Fruit fly (Drosophila melanogaster): Measurements from ENCODE around the gene trol.

Gene trol

dm6 chrX:2589446-2590038 lies 44.3 kb upstream of the trol start (continued):
- peak; percentile 68 for TF ChIP-seq CG10979 (tag; optimal IDR thresholded peaks at IDR 0.05)
- peak; percentile 84 for TF ChIP-seq sim (GFP tag; IDR thresholded peaks at IDR 0.05)
- TF ChIP-seq CG9932 (GFP tag; IDR thresholded peaks at IDR 0.05), result peak; percentile 96
- peak; percentile 94 for TF ChIP-seq cas (GFP tag; IDR thresholded peaks at IDR 0.05)
- TF ChIP-seq pzg (GFP tag; optimal IDR thresholded peaks at IDR 0.05), result peak; percentile 26
- TF ChIP-seq ase (GFP tag; IDR thresholded peaks at IDR 0.05), result peak; percentile 84
- peak; percentile 81 for TF ChIP-seq CG33213 (GFP tag; optimal IDR thresholded peaks at IDR 0.05)
- TF ChIP-seq klu (GFP tag; IDR thresholded peaks at IDR 0.05), result peak; percentile 89
- TF ChIP-seq CG4730 (GFP tag; IDR thresholded peaks at IDR 0.05), result peak; percentile 88
- TF ChIP-seq gem (tag; optimal IDR thresholded peaks at IDR 0.05), result peak; percentile 92
- TF ChIP-seq ewg (GFP tag; optimal IDR thresholded peaks at IDR 0.05), result peak; percentile 82
- peak; percentile 92 for TF ChIP-seq tx (GFP tag; optimal IDR thresholded peaks at IDR 0.05)
- TF ChIP-seq CG18599 (GFP tag; optimal IDR thresholded peaks at IDR 0.05), result peak; percentile 97
- TF ChIP-seq CG8765 (GFP tag; IDR thresholded peaks at IDR 0.05), result peak; percentile 88
- TF ChIP-seq pan (optimal IDR thresholded peaks at IDR 0.05), result no peak
- TF ChIP-seq pan (GFP tag; optimal IDR thresholded peaks at IDR 0.05 in 1 of 2, IDR thresholded peaks at IDR 0.05 in 1 of 2), result peak in 1 of 2 experiments; percentile 94
- TF ChIP-seq bowl (GFP tag; IDR thresholded peaks at IDR 0.05), result peak; percentile 74
- peak; percentile 70; the same call in 2 of the 3 replicates for TF ChIP-seq C15 (GFP tag; IDR thresholded peaks at IDR 0.05)
- peak; percentile 73 for TF ChIP-seq salm (tag; optimal IDR thresholded peaks at IDR 0.05)
- TF ChIP-seq CG8290 (GFP tag; optimal IDR thresholded peaks at IDR 0.05), result peak; percentile 29
- TF ChIP-seq CG8290 (tag; optimal IDR thresholded peaks at IDR 0.05), result peak in 1 of 2 experiments; percentile 99
- peak; percentile 98 for TF ChIP-seq mam (GFP tag; optimal IDR thresholded peaks at IDR 0.05)
- peak; percentile 85 for TF ChIP-seq emc (GFP tag; optimal IDR thresholded peaks at IDR 0.05)
- peak; percentile 62 for TF ChIP-seq nerfin-1 (tag; optimal IDR thresholded peaks at IDR 0.05)
- TF ChIP-seq HLH54F (GFP tag; optimal IDR thresholded peaks at IDR 0.05), result peak; percentile 97
- TF ChIP-seq CG7357 (GFP tag; IDR thresholded peaks at IDR 0.05), result peak; percentile 86
- TF ChIP-seq Hand (GFP tag; optimal IDR thresholded peaks at IDR 0.05), result peak; percentile 88
- peak; percentile 95 for TF ChIP-seq Side (GFP tag; optimal IDR thresholded peaks at IDR 0.05)
- peak; percentile 95 for TF ChIP-seq Atf6 (GFP tag; IDR thresholded peaks at IDR 0.05)
- TF ChIP-seq maf-S (GFP tag; optimal IDR thresholded peaks at IDR 0.05), result peak; percentile 91
- TF ChIP-seq tio (GFP tag; optimal IDR thresholded peaks at IDR 0.05), result peak; percentile 90
- peak; percentile 98 for TF ChIP-seq lilli (GFP tag; optimal IDR thresholded peaks at IDR 0.05)
- TF ChIP-seq CG14965 (GFP tag; optimal IDR thresholded peaks at IDR 0.05; ENCODE audit: borderline replicate concordance), result peak; percentile 65
- TF ChIP-seq Blimp-1 (GFP tag; optimal IDR thresholded peaks at IDR 0.05), result peak; percentile 72
- TF ChIP-seq CG13624 (GFP tag; optimal IDR thresholded peaks at IDR 0.05), result peak; percentile 96
- TF ChIP-seq gfzf (GFP tag; optimal IDR thresholded peaks at IDR 0.05), result no peak
- TF ChIP-seq CG13775 (GFP tag; optimal IDR thresholded peaks at IDR 0.05), result peak; percentile 88
- no peak for TF ChIP-seq hkb (optimal IDR thresholded peaks at IDR 0.05)
- peak; percentile 91 for TF ChIP-seq hkb (GFP tag; IDR thresholded peaks at IDR 0.05)
- peak; percentile 78 for TF ChIP-seq CG6683 (GFP tag; optimal IDR thresholded peaks at IDR 0.05)
- peak; percentile 89 for TF ChIP-seq CG13894 (tag; optimal IDR thresholded peaks at IDR 0.05)
- no peak for TF ChIP-seq Dip2 (GFP tag; IDR thresholded peaks at IDR 0.05)
- TF ChIP-seq Ptx1 (GFP tag; IDR thresholded peaks at IDR 0.05), result peak; percentile 95
- TF ChIP-seq TFAM (GFP tag; optimal IDR thresholded peaks at IDR 0.05), result peak; percentile 5
